Worm (Caenorhabditis elegans): ENCODE measurements around the gene nhr-9.
A peak's percentile ranks its signal among the peaks of the same experiment; 100 is the strongest.

The nhr-9 gene

DNA sequence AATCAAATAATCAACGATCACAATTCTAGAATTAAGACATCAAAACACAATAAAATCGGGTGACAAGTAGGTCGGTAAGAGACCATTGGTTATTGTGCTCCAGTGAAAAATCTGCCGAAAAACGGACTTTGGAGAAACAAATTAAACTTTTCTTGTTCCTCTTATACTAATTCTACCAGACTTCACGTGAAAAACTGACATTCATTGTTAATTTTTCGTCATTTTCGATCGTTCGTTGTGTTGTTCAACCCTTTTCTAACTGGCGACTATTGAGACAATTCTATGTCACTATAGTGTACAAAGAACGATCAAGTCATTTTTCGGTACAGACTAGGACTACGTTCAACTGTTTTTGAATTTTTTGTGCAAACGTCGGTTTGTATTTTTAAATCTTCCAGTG, 25.2 kb downstream of the nhr-9 start:
- peak; percentile 63 for TF ChIP-seq pqm-1 (tag; optimal IDR thresholded peaks at IDR 0.05)
- no peak for TF ChIP-seq snpc-4 (tag; optimal IDR thresholded peaks at IDR 0.05)
- no peak for TF ChIP-seq skn-1 (tag; optimal IDR thresholded peaks at IDR 0.05)
- TF ChIP-seq nhr-23 (tag; optimal IDR thresholded peaks at IDR 0.05) = peak; percentile 68
- TF ChIP-seq tbx-2 (tag; optimal IDR thresholded peaks at IDR 0.05) = no peak
- TF ChIP-seq jun-1 (tag; optimal IDR thresholded peaks at IDR 0.05) = peak; percentile 22
- TF ChIP-seq zag-1 (tag; optimal IDR thresholded peaks at IDR 0.05) = no peak
- no peak for TF ChIP-seq fkh-2 (tag; optimal IDR thresholded peaks at IDR 0.05)
- TF ChIP-seq egl-5 (tag; optimal IDR thresholded peaks at IDR 0.05) = no peak
- peak; percentile 26 for TF ChIP-seq elt-2 (tag; optimal IDR thresholded peaks at IDR 0.05)
- peak; percentile 46 for TF ChIP-seq egl-27 (tag; optimal IDR thresholded peaks at IDR 0.05)
- no peak for TF ChIP-seq nhr-77 (tag; optimal IDR thresholded peaks at IDR 0.05)
- TF ChIP-seq nhr-43 (tag; optimal IDR thresholded peaks at IDR 0.05; ENCODE audit: poor library complexity, severe bottlenecking) = peak; percentile 28
- peak; percentile 31 for TF ChIP-seq pha-4 (tag; optimal IDR thresholded peaks at IDR 0.05)
- no peak for TF ChIP-seq hmg-11 (tag; optimal IDR thresholded peaks at IDR 0.05)
- TF ChIP-seq nhr-67 (tag; optimal IDR thresholded peaks at IDR 0.05) = no peak
- no peak for TF ChIP-seq lsy-12 (tag; optimal IDR thresholded peaks at IDR 0.05)
- peak; percentile 42 for TF ChIP-seq nhr-25 (tag; optimal IDR thresholded peaks at IDR 0.05)
- TF ChIP-seq eor-1 (tag; optimal IDR thresholded peaks at IDR 0.05) = no peak

DNA sequence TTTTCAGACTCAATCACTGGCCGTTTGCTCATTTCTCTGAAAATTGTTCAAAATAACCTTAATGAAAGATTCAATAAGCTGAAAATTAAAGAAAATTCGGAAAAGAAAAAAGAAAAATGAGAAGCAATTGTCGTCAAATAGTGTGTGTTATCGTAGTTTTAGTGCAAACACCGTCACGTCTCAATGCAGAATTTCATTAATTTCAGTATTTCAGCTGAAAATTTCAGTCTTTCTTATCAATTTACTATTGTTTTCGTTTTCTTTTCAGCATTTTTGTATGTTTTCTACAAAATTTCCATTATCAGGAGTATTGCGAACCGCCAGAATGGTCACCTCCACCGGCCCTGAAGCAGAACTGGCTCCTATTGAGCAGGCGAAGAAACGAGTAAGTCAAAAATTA, 27.6 kb downstream of the nhr-9 start, which contains the start of the genes B0280.9 and rpia-1:
Gene B0280.9, minus strand, starts transcription at position 36 of the 400 bp plus-strand sequence.
Gene rpia-1, plus strand, starts transcription at position 269 of the 400 bp plus-strand sequence.
- TF ChIP-seq ceh-9 (tag; optimal IDR thresholded peaks at IDR 0.05) = no peak
- no peak for TF ChIP-seq lsy-12 (tag; optimal IDR thresholded peaks at IDR 0.05)
- no peak for TF ChIP-seq unc-62 (GFP tag; optimal IDR thresholded peaks at IDR 0.05)
- no peak for TF ChIP-seq nhr-25 (tag; optimal IDR thresholded peaks at IDR 0.05)
- TF ChIP-seq ceh-16 (tag; optimal IDR thresholded peaks at IDR 0.05) = no peak
- TF ChIP-seq nhr-23 (tag; optimal IDR thresholded peaks at IDR 0.05) = peak; percentile 35
- no peak for TF ChIP-seq elt-1 (tag; optimal IDR thresholded peaks at IDR 0.05)
- no peak for TF ChIP-seq mml-1 (tag; optimal IDR thresholded peaks at IDR 0.05)
- TF ChIP-seq zag-1 (tag; optimal IDR thresholded peaks at IDR 0.05) = no peak
- TF ChIP-seq fos-1 (tag; optimal IDR thresholded peaks at IDR 0.05) = no peak
- TF ChIP-seq aly-2 (tag; optimal IDR thresholded peaks at IDR 0.05) = no peak
- TF ChIP-seq lin-39 (tag; optimal IDR thresholded peaks at IDR 0.05) = no peak
- peak; percentile 59 for TF ChIP-seq pha-4 (tag; optimal IDR thresholded peaks at IDR 0.05)
- peak; percentile 23 for TF ChIP-seq hmg-11 (tag; optimal IDR thresholded peaks at IDR 0.05)
- TF ChIP-seq nfya-1 (tag; optimal IDR thresholded peaks at IDR 0.05; ENCODE audit: insufficient read depth) = peak; percentile 18
- TF ChIP-seq jun-1 (tag; optimal IDR thresholded peaks at IDR 0.05) = no peak
- TF ChIP-seq skn-1 (tag; optimal IDR thresholded peaks at IDR 0.05) = peak; percentile 12
- TF ChIP-seq nhr-77 (tag; optimal IDR thresholded peaks at IDR 0.05) = no peak
- TF ChIP-seq elt-2 (tag; optimal IDR thresholded peaks at IDR 0.05) = peak; percentile 68
- peak; percentile 21 for TF ChIP-seq lin-15B (tag; optimal IDR thresholded peaks at IDR 0.05)
- no peak for TF ChIP-seq daf-12 (tag; optimal IDR thresholded peaks at IDR 0.05)
- TF ChIP-seq pqm-1 (tag; optimal IDR thresholded peaks at IDR 0.05) = peak; percentile 56
- TF ChIP-seq nhr-67 (tag; optimal IDR thresholded peaks at IDR 0.05) = no peak

DNA sequence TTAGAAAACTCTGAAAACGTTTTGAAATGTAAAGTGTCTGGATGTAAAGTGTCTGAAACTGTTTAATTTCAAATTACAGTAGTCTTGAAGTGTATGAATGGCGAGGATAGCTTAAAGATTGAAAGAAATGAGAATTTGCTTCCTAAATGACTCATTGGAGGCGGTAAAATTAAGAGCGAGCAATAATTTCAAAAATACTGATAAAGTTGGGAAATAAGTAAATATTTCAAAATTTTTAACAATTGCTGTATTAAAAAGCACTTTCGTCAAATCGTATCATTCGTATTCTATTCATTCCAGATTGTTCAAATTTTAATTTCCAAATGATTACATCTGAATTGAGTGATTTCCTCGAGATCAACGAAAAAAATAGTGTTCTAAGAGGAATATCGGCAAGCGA, 29.1 kb downstream of the nhr-9 start, which contains the start of gene B0280.2:
Gene B0280.2, plus strand, starts transcription at position 301 of the 400 bp plus-strand sequence.
- TF ChIP-seq tbx-2 (tag; optimal IDR thresholded peaks at IDR 0.05) (no peak), R02D3.7 (tag; optimal IDR thresholded peaks at IDR 0.05) (no peak), ceh-9 (tag; optimal IDR thresholded peaks at IDR 0.05) (no peak), unc-39 (tag; optimal IDR thresholded peaks at IDR 0.05) (no peak), mdl-1 (tag; optimal IDR thresholded peaks at IDR 0.05) (no peak), nhr-67 (tag; optimal IDR thresholded peaks at IDR 0.05) (no peak), sea-2 (GFP tag; optimal IDR thresholded peaks at IDR 0.05) (no peak), jun-1 (tag; optimal IDR thresholded peaks at IDR 0.05) (no peak), lin-39 (tag; optimal IDR thresholded peaks at IDR 0.05) (no peak), fkh-2 (tag; optimal IDR thresholded peaks at IDR 0.05) (no peak), nhr-77 (tag; optimal IDR thresholded peaks at IDR 0.05) (no peak)

DNA sequence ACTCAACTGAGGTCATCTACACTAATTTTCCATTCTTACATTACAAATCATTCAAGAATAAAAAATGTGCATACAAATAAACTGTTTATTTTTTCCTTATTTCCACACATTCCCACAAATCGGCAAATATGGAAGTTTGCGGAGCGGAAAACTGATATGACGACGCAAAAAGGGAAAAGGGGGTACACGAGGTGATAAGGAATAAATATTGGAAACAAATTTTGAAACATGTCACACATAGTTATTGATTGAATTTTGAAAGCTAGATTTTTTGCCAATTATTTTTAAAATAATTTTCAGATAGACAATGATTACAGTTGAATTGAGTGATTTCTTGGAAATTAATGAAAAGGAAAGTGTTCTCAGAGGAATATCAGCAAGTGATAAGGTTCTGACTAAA, 33.3 kb downstream of the nhr-9 start, which contains the start of gene viro-2:
Gene viro-2, plus strand, starts transcription at position 301 of the 400 bp plus-strand sequence.
- peak; percentile 25 for TF ChIP-seq elt-2 (tag; optimal IDR thresholded peaks at IDR 0.05)

All from whole organism, L3 larva.